Worm (Caenorhabditis elegans) whole organism, early embryonic: ENCODE measurements around the gene tftc-1.

ENCODE experiments used
- F13C5.2 ChIP-seq: sonication (generic microtip); optimal IDR thresholded peaks from 2 replicates; lab custom pipeline; 2017; ENCODE audit warnings: mild to moderate bottlenecking, missing genetic modification characterization, inconsistent platforms, missing compliant biosample characterization
- aly-1 ChIP-seq: sonication (generic microtip); optimal IDR thresholded peaks from 2 replicates; lab custom pipeline; 2016; ENCODE audit warnings: missing genetic modification characterization, missing compliant biosample characterization
- ama-1 ChIP-seq: fragments of 150-350 bp; optimal IDR thresholded peaks from 2 replicates; lab custom pipeline; 2014
- ceh-13 ChIP-seq: fragments of 200-800 bp; sonication (Bioruptor generic); optimal IDR thresholded peaks from 2 replicates; lab custom pipeline; 2018; ENCODE audit warnings: mild to moderate bottlenecking, missing genetic modification characterization, missing compliant biosample characterization
- ets-7 ChIP-seq: sonication (generic microtip); optimal IDR thresholded peaks from 2 replicates; lab custom pipeline; 2016; ENCODE audit warnings: missing genotype, missing genetic modification characterization, missing compliant biosample characterization
- flt-1 ChIP-seq: fragments of 200-800 bp; sonication (Bioruptor generic); IDR thresholded peaks from 2 replicates; pipeline ENCODE4 v1.3.6; 2022; ENCODE audit warnings: missing genetic modification characterization, missing compliant biosample characterization
- hmbx-1 ChIP-seq: sonication (generic microtip); optimal IDR thresholded peaks from 2 replicates; lab custom pipeline; 2016; ENCODE audit warnings: mild to moderate bottlenecking, missing genetic modification characterization, missing compliant biosample characterization
- pes-1 ChIP-seq: fragments of 200-800 bp; sonication (Bioruptor generic); IDR thresholded peaks from 2 replicates; pipeline ENCODE4 v1.3.6; 2022; ENCODE audit warnings: missing genetic modification reagents, missing genetic modification characterization, missing compliant biosample characterization
- tbx-11 ChIP-seq: fragments of 200-800 bp; sonication (Bioruptor generic); IDR thresholded peaks from 2 replicates; pipeline ENCODE4 v1.3.6; 2022; ENCODE audit warnings: missing genetic modification characterization, missing compliant biosample characterization
- tbx-37 ChIP-seq: fragments of 200-800 bp; sonication (Bioruptor generic); conservative IDR thresholded peaks from 2 replicates; pipeline ENCODE4 v1.3.6; 2022; ENCODE audit warnings: missing genetic modification reagents, missing genetic modification characterization, missing compliant biosample characterization

DNA sequence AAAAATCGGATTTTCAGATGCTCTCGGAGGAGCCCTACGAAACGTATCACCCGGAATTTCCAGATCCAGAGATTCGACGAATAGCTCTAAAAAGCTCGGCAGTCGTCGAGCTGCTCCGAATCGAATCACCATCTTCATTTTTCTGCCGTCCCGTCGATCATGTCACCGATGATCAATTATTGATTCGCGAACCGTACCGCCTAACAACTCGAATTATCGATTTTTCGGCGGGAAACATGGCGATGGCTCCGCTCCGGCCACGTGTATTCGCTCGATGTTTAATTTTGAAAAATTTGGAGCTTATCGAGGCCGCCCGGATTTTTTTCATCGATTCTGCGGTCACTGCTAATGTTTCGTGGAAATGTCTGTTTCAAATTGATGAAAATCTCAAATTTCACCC is 41.7 kb downstream of the tftc-1 start, which contains the start of gene eri-5:
- no peak for TF ChIP-seq ets-7 (tag; lab: Kevin White, UChicago)
- TF ChIP-seq aly-1 (tag; lab: Kevin White, UChicago): no peak
- no peak for TF ChIP-seq tbx-37 (GFP tag; lab: Robert Waterston, UW)
- no peak for TF ChIP-seq flt-1 (GFP tag; lab: Robert Waterston, UW)
- no peak for TF ChIP-seq ceh-13
- no peak for TF ChIP-seq ama-1
- no peak for TF ChIP-seq F13C5.2 (tag; lab: Kevin White, UChicago)
- no peak for TF ChIP-seq pes-1 (GFP tag; lab: Robert Waterston, UW)
- no peak for TF ChIP-seq hmbx-1 (tag; lab: Kevin White, UChicago)
- TF ChIP-seq tbx-11 (GFP tag; lab: Robert Waterston, UW): no peak
